Worm (Caenorhabditis elegans): ENCODE results near the gene wee-1.3.

wee-1.3 gene

ce11 chrII:9716417-9717039 is at the start of gene wee-1.3:
TSS of gene wee-1.3 (minus strand) at chrII:9716467.
- no peak for TF ChIP-seq sox-4 (tag; optimal IDR thresholded peaks at IDR 0.05)
- no peak for TF ChIP-seq ama-1 (optimal IDR thresholded peaks at IDR 0.05)
- no peak for TF ChIP-seq ceh-24 (tag; optimal IDR thresholded peaks at IDR 0.05)
- TF ChIP-seq zip-5 (tag; optimal IDR thresholded peaks at IDR 0.05) = no peak
- peak; percentile 64 for TF ChIP-seq ceh-34 (tag; optimal IDR thresholded peaks at IDR 0.05)
- no peak for TF ChIP-seq mec-3 (tag; optimal IDR thresholded peaks at IDR 0.05; ENCODE audit: borderline replicate concordance)
- TF ChIP-seq syd-9 (tag; optimal IDR thresholded peaks at IDR 0.05) = no peak
- TF ChIP-seq pqm-1 (tag; optimal IDR thresholded peaks at IDR 0.05) = no peak
- no peak for TF ChIP-seq odd-2 (tag; optimal IDR thresholded peaks at IDR 0.05)
- no peak for TF ChIP-seq hlh-6 (tag; optimal IDR thresholded peaks at IDR 0.05)
- TF ChIP-seq pag-3 (tag; optimal IDR thresholded peaks at IDR 0.05; ENCODE audit: borderline replicate concordance) = no peak
- peak; percentile 53 for TF ChIP-seq ref-2 (tag; optimal IDR thresholded peaks at IDR 0.05)
- TF ChIP-seq hlh-13 (GFP tag; optimal IDR thresholded peaks at IDR 0.05) = no peak
- peak; percentile 10 for TF ChIP-seq ceh-2 (tag; optimal IDR thresholded peaks at IDR 0.05)
- TF ChIP-seq gmeb-2 (tag; optimal IDR thresholded peaks at IDR 0.05) = no peak
- TF ChIP-seq Y22D7AL.16 (tag; optimal IDR thresholded peaks at IDR 0.05) = no peak
- TF ChIP-seq K09A11.1 (tag; optimal IDR thresholded peaks at IDR 0.05; ENCODE audit: insufficient read depth) = no peak
- TF ChIP-seq ceh-14 (tag; optimal IDR thresholded peaks at IDR 0.05) = peak; percentile 24
- TF ChIP-seq lin-11 (tag; optimal IDR thresholded peaks at IDR 0.05) = no peak
- TF ChIP-seq nhr-11 (tag; optimal IDR thresholded peaks at IDR 0.05) = peak; percentile 35
- TF ChIP-seq elt-2 (tag; optimal IDR thresholded peaks at IDR 0.05) = peak; percentile 37
- TF ChIP-seq tbx-7 (tag; optimal IDR thresholded peaks at IDR 0.05) = no peak
- TF ChIP-seq sox-2 (GFP tag; IDR thresholded peaks at IDR 0.05) = 0 out of 2 replicates have a peak, but pooled peaks have one; percentile 15
- TF ChIP-seq ceh-22 (tag; optimal IDR thresholded peaks at IDR 0.05) = no peak
- TF ChIP-seq hlh-8 (tag; optimal IDR thresholded peaks at IDR 0.05) = no peak
- no peak for TF ChIP-seq ahr-1 (tag; optimal IDR thresholded peaks at IDR 0.05)
- TF ChIP-seq nfya-1 (tag; optimal IDR thresholded peaks at IDR 0.05) = peak; percentile 59
- no peak for TF ChIP-seq hlh-30 (tag; optimal IDR thresholded peaks at IDR 0.05; ENCODE audit: insufficient read depth)
- no peak for TF ChIP-seq sdc-2 (tag; optimal IDR thresholded peaks at IDR 0.05)
- TF ChIP-seq ceh-45 (GFP tag; IDR thresholded peaks at IDR 0.05) = no peak
- no peak for TF ChIP-seq T23F11.4 (GFP tag; optimal IDR thresholded peaks at IDR 0.05)
- no peak for TF ChIP-seq ceh-9 (tag; optimal IDR thresholded peaks at IDR 0.05)
- no peak for TF ChIP-seq pros-1 (tag; optimal IDR thresholded peaks at IDR 0.05)
- TF ChIP-seq ttx-3 (tag; optimal IDR thresholded peaks at IDR 0.05) = no peak
- TF ChIP-seq lim-6 (tag; optimal IDR thresholded peaks at IDR 0.05) = no peak
- TF ChIP-seq hlh-15 (tag; optimal IDR thresholded peaks at IDR 0.05) = no peak
- no peak for TF ChIP-seq unc-55 (GFP tag; optimal IDR thresholded peaks at IDR 0.05)
- TF ChIP-seq pha-4 (tag; optimal IDR thresholded peaks at IDR 0.05) = no peak
- no peak for TF ChIP-seq F13H6.1 (tag; optimal IDR thresholded peaks at IDR 0.05)
- TF ChIP-seq fkh-10 (GFP tag; optimal IDR thresholded peaks at IDR 0.05) = no peak
- TF ChIP-seq ceh-48 (tag; optimal IDR thresholded peaks at IDR 0.05) = no peak
- TF ChIP-seq pax-1 (tag; optimal IDR thresholded peaks at IDR 0.05) = peak; percentile 5
- TF ChIP-seq nhr-232 (tag; optimal IDR thresholded peaks at IDR 0.05) = no peak
- no peak for TF ChIP-seq fkh-6 (tag; optimal IDR thresholded peaks at IDR 0.05)
- no peak for TF ChIP-seq dmd-4 (tag; optimal IDR thresholded peaks at IDR 0.05; ENCODE audit: borderline replicate concordance)
- peak; percentile 20 for TF ChIP-seq C08G9.2 (tag; optimal IDR thresholded peaks at IDR 0.05)
- no peak for TF ChIP-seq fax-1 (tag; optimal IDR thresholded peaks at IDR 0.05)
- no peak for TF ChIP-seq pat-9 (tag; optimal IDR thresholded peaks at IDR 0.05)
- TF ChIP-seq che-1 (tag; optimal IDR thresholded peaks at IDR 0.05) = no peak
- TF ChIP-seq ceh-6 (GFP tag; optimal IDR thresholded peaks at IDR 0.05) = no peak
- TF ChIP-seq unc-42 (tag; optimal IDR thresholded peaks at IDR 0.05) = peak; percentile 53
- no peak for TF ChIP-seq rnt-1 (tag; optimal IDR thresholded peaks at IDR 0.05)
- no peak for TF ChIP-seq eyg-1 (tag; optimal IDR thresholded peaks at IDR 0.05)
